Worm (Caenorhabditis elegans) whole organism, mixed stage, embryonic: ENCODE measurements around the gene srh-60.

Source experiments
- nhr-2 ChIP-seq: fragments of 150-350 bp; optimal IDR thresholded peaks from 2 replicates; lab custom pipeline; 2014; ENCODE audit warnings: missing biosample characterization, missing genetic modification characterization
- nhr-76 ChIP-seq: sonication (generic microtip); optimal IDR thresholded peaks from 2 replicates; lab custom pipeline; 2017; ENCODE audit warnings: missing biosample characterization, missing genetic modification characterization
- snpc-4 ChIP-seq: fragments of 150-350 bp; optimal IDR thresholded peaks from 2 replicates; lab custom pipeline; 2014; ENCODE audit warnings: missing biosample characterization, missing genetic modification characterization
- unc-39 ChIP-seq: fragments of 150-350 bp; optimal IDR thresholded peaks from 2 replicates; lab custom pipeline; 2014; ENCODE audit warnings: missing biosample characterization, missing genetic modification characterization

DNA sequence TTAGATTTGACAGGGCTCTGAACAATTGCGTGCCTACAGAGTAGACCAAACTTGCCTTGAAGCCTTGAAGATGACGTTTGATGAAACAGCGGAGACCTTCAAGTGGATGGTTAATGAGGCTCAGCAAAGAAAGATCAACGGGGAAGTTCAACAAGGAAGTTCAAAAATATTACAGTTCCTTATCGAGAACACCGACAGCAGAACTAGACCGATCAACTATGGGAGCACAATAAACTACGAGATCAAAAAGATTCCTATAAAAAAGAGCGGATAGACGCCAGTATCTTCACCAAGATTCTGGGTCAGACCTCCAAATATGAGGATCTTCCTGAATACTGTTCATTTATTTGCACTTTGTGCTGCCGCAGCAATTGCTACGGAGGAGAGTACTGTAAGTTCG, 3.7 kb upstream of the srh-60 start, which contains the start of gene clec-134:
- TF ChIP-seq nhr-76 (tag; lab: Kevin White, UChicago) (no peak), snpc-4 (tag; lab: Kevin White, UChicago) (no peak), nhr-2 (no peak), unc-39 (tag; lab: Kevin White, UChicago) (no peak)
